Comparison of ENCODE assay signal across 2 worm cellular contexts in the genomic region with DNA sequence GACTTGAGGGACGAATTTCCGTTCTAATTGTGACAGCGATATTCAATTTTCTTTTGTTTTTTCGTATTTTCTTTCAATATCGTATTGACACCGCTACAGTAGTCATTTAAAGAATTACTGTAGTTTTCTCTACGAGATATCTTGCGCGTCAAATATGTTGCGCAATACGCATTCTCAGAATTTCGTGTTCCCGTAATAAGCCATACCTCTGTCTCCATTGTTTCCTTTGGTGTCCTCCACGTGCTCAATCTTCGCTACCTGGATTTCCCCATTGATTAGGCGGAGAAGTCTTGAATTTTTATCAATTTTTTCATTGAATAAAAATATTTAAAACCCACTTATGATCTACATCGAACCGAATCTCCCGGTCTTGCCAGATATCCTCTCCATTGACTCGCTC.
A peak's percentile ranks its signal among the peaks of the same experiment; 100 is the strongest.
TF ChIP-seq lines count a peak whose summit lies in the region.

No protein-coding gene starts in this region.

TF ChIP-seq in whole organism, mixed stage, embryonic, 35 proteins besides CTCF, POLR2A, EP300 and RAD21:
- no peak for TF ChIP-seq ceh-39 (tag; optimal IDR thresholded peaks at IDR 0.05; lab: Kevin White, UChicago)
- TF ChIP-seq sptf-1 (tag; optimal IDR thresholded peaks at IDR 0.05; lab: Kevin White, UChicago), result no peak
- TF ChIP-seq mab-5 (tag; optimal IDR thresholded peaks at IDR 0.05; lab: Kevin White, UChicago), result no peak
- no peak for TF ChIP-seq ceh-83 (GFP tag; optimal IDR thresholded peaks at IDR 0.05; lab: Kevin White, UChicago)
- TF ChIP-seq zip-8 (tag; optimal IDR thresholded peaks at IDR 0.05; lab: Kevin White, UChicago), result peak; percentile 49
- no peak for TF ChIP-seq lsy-2 (tag; optimal IDR thresholded peaks at IDR 0.05; lab: Kevin White, UChicago)
- TF ChIP-seq hlh-1 (tag; optimal IDR thresholded peaks at IDR 0.05; lab: Kevin White, UChicago), result no peak
- TF ChIP-seq unc-39 (tag; optimal IDR thresholded peaks at IDR 0.05; lab: Kevin White, UChicago), result no peak
TF ChIP-seq in whole organism, mixed stage, embryonic: peak in this region for 1.

TF ChIP-seq in whole organism, young adult, 124 proteins besides CTCF, POLR2A, EP300 and RAD21:
- TF ChIP-seq lsl-1 (GFP tag; optimal IDR thresholded peaks at IDR 0.05; lab: Kevin White, UChicago) (peak; percentile 11), pbrm-1 (GFP tag; IDR thresholded peaks at IDR 0.05; lab: Robert Waterston, UW) (no peak)
